Worm (Caenorhabditis elegans) whole organism, L4/young adult: ENCODE data around the gene nhr-5.

Experiments
- W03F9.2 ChIP-seq: fragments of 150-350 bp; optimal IDR thresholded peaks from 2 replicates; lab custom pipeline; 2014; ENCODE audit warnings: missing biosample characterization, missing genetic modification characterization
- him-1 ChIP-seq: sonication (generic microtip); optimal IDR thresholded peaks from 2 replicates; lab custom pipeline; 2016; ENCODE audit warnings: missing genotype, missing genetic modification reagents, missing genetic modification characterization, missing compliant biosample characterization

ce11 chrIV:15393186-15393585 is 6.9 kb upstream of the nhr-5 start:
- TF ChIP-seq him-1 (tag; lab: Kevin White, UChicago) (no peak), W03F9.2 (no peak)
